Worm (Caenorhabditis elegans) whole organism, L4/young adult: ENCODE measurements around the gene lurp-1.

Experiments
- W03F9.2 ChIP-seq: fragments of 150-350 bp; optimal IDR thresholded peaks from 2 replicates; lab custom pipeline; 2014; ENCODE audit warnings: missing biosample characterization, missing genetic modification characterization
- dao-5 ChIP-seq: sonication (generic microtip); optimal IDR thresholded peaks from 2 replicates; lab custom pipeline; 2016; ENCODE audit warnings: missing genotype, missing genetic modification characterization, moderate library complexity, missing compliant biosample characterization
- him-1 ChIP-seq: sonication (generic microtip); optimal IDR thresholded peaks from 2 replicates; lab custom pipeline; 2016; ENCODE audit warnings: missing genotype, missing genetic modification reagents, missing genetic modification characterization, missing compliant biosample characterization

DNA sequence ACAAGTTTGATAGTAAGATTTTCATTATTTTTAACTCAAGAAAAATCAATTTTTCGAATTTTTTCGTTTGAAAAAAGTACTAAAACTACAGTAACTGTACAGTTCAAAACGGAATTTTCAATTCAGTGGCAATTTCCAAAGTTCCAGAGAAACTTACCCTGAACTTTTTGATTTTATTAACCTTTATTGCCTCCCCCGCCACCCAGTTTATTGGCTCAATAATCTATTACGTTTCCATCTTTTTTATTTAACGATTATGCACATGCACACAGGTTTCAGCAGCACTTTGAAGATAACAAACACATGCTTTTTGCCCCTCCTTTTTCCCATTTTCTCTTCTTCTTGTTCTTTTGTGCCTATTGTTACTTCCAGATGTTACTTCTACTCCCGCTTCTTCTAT, at the start of gene lurp-1:
- TF ChIP-seq him-1: no peak
- TF ChIP-seq W03F9.2 (tag; lab: Kevin White, UChicago): no peak
- TF ChIP-seq dao-5 (tag; lab: Kevin White, UChicago): no peak
